Fruit fly (Drosophila melanogaster) whole organism, adult: ENCODE data around the gene peng.

Experiments used
- CG12768 ChIP-seq: fragments of 200-800 bp; sonication (Bioruptor generic); optimal IDR thresholded peaks from 2 replicates; lab custom pipeline; 2017; ENCODE audit warnings: missing biosample characterization, missing genetic modification characterization, mild to moderate bottlenecking, moderate library complexity, missing genetic modification reagents
- Mnt ChIP-seq: fragments of 200-800 bp; sonication (Bioruptor generic); optimal IDR thresholded peaks from 2 replicates; lab custom pipeline; 2016; ENCODE audit warnings: missing biosample characterization, mild to moderate bottlenecking, missing genetic modification characterization
- pad ChIP-seq: fragments of 200-800 bp; sonication (Bioruptor generic); optimal IDR thresholded peaks from 3 replicates; lab custom pipeline; 2017; ENCODE audit warnings: missing biosample characterization, missing genetic modification characterization, mild to moderate bottlenecking, moderate library complexity, missing genetic modification reagents
- tj ChIP-seq: fragments of 200-800 bp; sonication (Bioruptor generic); optimal IDR thresholded peaks from 3 replicates; lab custom pipeline; 2017; ENCODE audit warnings: missing biosample characterization, mild to moderate bottlenecking, missing genetic modification characterization, moderate library complexity

- TF ChIP-seq tj (GFP tag; lab: Kevin White, UChicago) (peak; percentile 96), Mnt (GFP tag; lab: Kevin White, UChicago) (peak; percentile 98), CG12768 (GFP tag; lab: Kevin White, UChicago) (peak; percentile 99), pad (GFP tag; lab: Kevin White, UChicago) (peak; percentile 96)
These were observed 17.9 kb upstream of the peng start for dm6 chrX:21367363-21368072.
